Fruit fly (Drosophila melanogaster): ENCODE data around the gene Polr2B.

Polr2B gene

DNA sequence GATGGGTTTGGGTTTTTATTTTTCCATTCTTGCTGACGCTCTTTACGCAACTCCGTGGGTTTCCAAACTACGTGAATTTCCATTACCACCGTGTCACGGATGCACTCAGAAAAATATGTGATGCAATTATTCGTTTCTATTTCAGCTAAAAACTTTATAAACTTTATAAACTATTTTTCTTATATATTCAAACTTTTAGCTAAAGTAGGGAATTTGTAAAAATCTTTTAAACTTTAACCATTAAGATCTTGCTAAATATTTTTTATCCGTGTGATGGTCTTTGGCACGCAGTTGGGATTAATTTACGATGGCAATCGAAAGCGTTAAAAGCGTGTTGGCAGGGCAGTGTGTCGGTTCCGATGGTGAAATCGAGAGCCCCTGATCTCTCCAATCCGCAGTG, 30.2 kb upstream of the Polr2B start (continued):
- TF ChIP-seq Rx (GFP tag; IDR thresholded peaks at IDR 0.05) (no peak), CG8765 (GFP tag; IDR thresholded peaks at IDR 0.05) (no peak), sim (GFP tag; IDR thresholded peaks at IDR 0.05) (no peak), CG5180 (GFP tag; optimal IDR thresholded peaks at IDR 0.05) (peak; percentile 43), peb (GFP tag; IDR thresholded peaks at IDR 0.05) (no peak), CG1233 (GFP tag; optimal IDR thresholded peaks at IDR 0.05) (peak; percentile 32), slp2 (GFP tag; optimal IDR thresholded peaks at IDR 0.05) (no peak), crp (GFP tag; optimal IDR thresholded peaks at IDR 0.05) (no peak), prd (optimal IDR thresholded peaks at IDR 0.05) (no peak), prd (GFP tag; IDR thresholded peaks at IDR 0.05) (peak; percentile 70), jumu (GFP tag; optimal IDR thresholded peaks at IDR 0.05) (no peak), Bgb (GFP tag; IDR thresholded peaks at IDR 0.05; ENCODE audit: partially characterized antibody) (no peak), MTF-1 (GFP tag; optimal IDR thresholded peaks at IDR 0.05; ENCODE audit: borderline replicate concordance) (no peak), CG6813 (GFP tag; optimal IDR thresholded peaks at IDR 0.05) (no peak), CG12071 (GFP tag; optimal IDR thresholded peaks at IDR 0.05) (no peak), CG3995 (GFP tag; optimal IDR thresholded peaks at IDR 0.05) (no peak), CG32532 (GFP tag; IDR thresholded peaks at IDR 0.05) (peak; percentile 52; the same call in 1 of the 2 replicates), CG2875 (GFP tag; optimal IDR thresholded peaks at IDR 0.05) (no peak), disco-r (GFP tag; optimal IDR thresholded peaks at IDR 0.05) (no peak), Trl (optimal IDR thresholded peaks at IDR 0.05) (no peak), Trl (GFP tag; optimal IDR thresholded peaks at IDR 0.05) (no peak), Bdp1 (GFP tag; optimal IDR thresholded peaks at IDR 0.05) (no peak), CG8944 (GFP tag; optimal IDR thresholded peaks at IDR 0.05) (no peak), oc (tag; optimal IDR thresholded peaks at IDR 0.05) (no peak), HmgD (GFP tag; optimal IDR thresholded peaks at IDR 0.05) (no peak), tin (GFP tag; optimal IDR thresholded peaks at IDR 0.05) (peak; percentile 22), CG31441 (GFP tag; IDR thresholded peaks at IDR 0.05) (peak; percentile 64), Dip3 (GFP tag; optimal IDR thresholded peaks at IDR 0.05) (no peak), lola (GFP tag; optimal IDR thresholded peaks at IDR 0.05) (no peak), CG3281 (GFP tag; optimal IDR thresholded peaks at IDR 0.05) (peak; percentile 19), CG8089 (GFP tag; optimal IDR thresholded peaks at IDR 0.05) (no peak), CG33557 (GFP tag; optimal IDR thresholded peaks at IDR 0.05) (no peak), CG14050 (GFP tag; IDR thresholded peaks at IDR 0.05) (peak; percentile 33; the same call in 2 of the 3 replicates), stc (GFP tag; IDR thresholded peaks at IDR 0.05) (peak; percentile 70), tll (GFP tag; optimal IDR thresholded peaks at IDR 0.05) (no peak), HHEX (GFP tag; optimal IDR thresholded peaks at IDR 0.05) (peak; percentile 22), Blimp-1 (GFP tag; optimal IDR thresholded peaks at IDR 0.05) (peak; percentile 75), stwl (tag; optimal IDR thresholded peaks at IDR 0.05) (no peak), CG10366 (GFP tag; IDR thresholded peaks at IDR 0.05) (peak; percentile 39; the same call in 1 of the 2 replicates), sc (optimal IDR thresholded peaks at IDR 0.05) (no peak), sc (GFP tag; optimal IDR thresholded peaks at IDR 0.05) (peak; percentile 11), cwo (GFP tag; optimal IDR thresholded peaks at IDR 0.05) (peak; percentile 54), CG15011 (GFP tag; optimal IDR thresholded peaks at IDR 0.05) (no peak), CG17568 (GFP tag; optimal IDR thresholded peaks at IDR 0.05) (no peak), tap (tag; optimal IDR thresholded peaks at IDR 0.05) (peak; percentile 72), NC2α (GFP tag; optimal IDR thresholded peaks at IDR 0.05) (no peak), CG9817 (tag; optimal IDR thresholded peaks at IDR 0.05) (no peak), Dref (GFP tag; IDR thresholded peaks at IDR 0.05) (no peak), Atf6 (GFP tag; IDR thresholded peaks at IDR 0.05) (peak; percentile 39; the same call in 1 of the 2 replicates), Aef1 (GFP tag; IDR thresholded peaks at IDR 0.05) (no peak; the same call in 2 of the 3 replicates), ase (GFP tag; IDR thresholded peaks at IDR 0.05) (no peak), tx (GFP tag; optimal IDR thresholded peaks at IDR 0.05) (no peak)

Measured in whole organism, embryonic.